Worm (Caenorhabditis elegans) whole organism, mixed stage, embryonic: ENCODE measurements around the gene cwf-19L2.

ENCODE experiments used
- ceh-83 ChIP-seq: fragments of 200-800 bp; sonication (Bioruptor generic); optimal IDR thresholded peaks from 2 replicates; lab custom pipeline; 2018; ENCODE audit warnings: mild to moderate bottlenecking, missing genetic modification characterization, missing compliant biosample characterization
- nhr-12 ChIP-seq: fragments of 150-350 bp; optimal IDR thresholded peaks from 2 replicates; lab custom pipeline; 2014; ENCODE audit warnings: missing biosample characterization, missing genetic modification characterization
- unc-62 ChIP-seq: fragments of 150-350 bp; optimal IDR thresholded peaks from 2 replicates; lab custom pipeline; 2014; ENCODE audit warnings: missing biosample characterization, missing genetic modification reagents, missing genetic modification characterization

ce11 chrIII:7278491-7278890 is 14.9 kb upstream of the cwf-19L2 start:
- no peak for TF ChIP-seq nhr-12 (tag; lab: Kevin White, UChicago)
- TF ChIP-seq unc-62 (GFP tag; lab: Kevin White, UChicago): no peak
- TF ChIP-seq ceh-83 (GFP tag; lab: Kevin White, UChicago): no peak
